Worm (Caenorhabditis elegans) whole organism, midembryonic: Measurements from ENCODE around the gene M01H9.3.
A peak's percentile ranks its signal among the peaks of the same experiment; 100 is the strongest.

Experiments used
- T22C8.4 ChIP-seq: fragments of 200-800 bp; sonication (Bioruptor generic); IDR thresholded peaks from 2 replicates; pipeline ENCODE4 v1.3.6; 2022; ENCODE audit warnings: missing genetic modification characterization, missing compliant biosample characterization
- cog-1 ChIP-seq: sonication (generic microtip); optimal IDR thresholded peaks from 2 replicates; lab custom pipeline; 2016; ENCODE audit warnings: missing genetic modification characterization, missing compliant biosample characterization
- flt-1 ChIP-seq: fragments of 200-800 bp; sonication (Bioruptor generic); IDR thresholded peaks from 2 replicates; pipeline ENCODE4 v1.3.6; 2022; ENCODE audit warnings: missing genetic modification characterization, missing compliant biosample characterization
- klf-2 ChIP-seq: fragments of 200-800 bp; sonication (Bioruptor generic); conservative IDR thresholded peaks from 2 replicates; pipeline ENCODE4 v1.3.6; 2022; ENCODE audit warnings: missing genetic modification reagents, missing genetic modification characterization, missing compliant biosample characterization
- med-1 ChIP-seq: sonication (generic microtip); optimal IDR thresholded peaks from 2 replicates; lab custom pipeline; 2017; ENCODE audit warnings: missing genetic modification characterization, mild to moderate bottlenecking, missing compliant biosample characterization, antibody characterized with exemption, missing genetic modification reagents; ENCODE audit not compliant: insufficient read depth
- ref-1 ChIP-seq: fragments of 200-800 bp; sonication (Bioruptor generic); conservative IDR thresholded peaks from 2 replicates; pipeline ENCODE4 v1.3.6; 2022; ENCODE audit warnings: missing genetic modification reagents, missing genetic modification characterization, missing compliant biosample characterization
- tab-1 ChIP-seq: fragments of 200-800 bp; sonication (Bioruptor generic); IDR thresholded peaks from 2 replicates; pipeline ENCODE4 v1.3.6; 2022; ENCODE audit warnings: missing genetic modification characterization, missing compliant biosample characterization
- ztf-23 ChIP-seq: fragments of 200-800 bp; sonication (Bioruptor generic); IDR thresholded peaks from 2 replicates; pipeline ENCODE4 v1.3.6; 2022; ENCODE audit warnings: missing genetic modification reagents, missing genetic modification characterization, missing compliant biosample characterization
- ztf-29 ChIP-seq: fragments of 200-800 bp; sonication (Bioruptor generic); IDR thresholded peaks from 2 replicates; pipeline ENCODE4 v1.3.6; 2022; ENCODE audit warnings: missing genetic modification reagents, missing genetic modification characterization, missing compliant biosample characterization

Gene M01H9.3

ce11 chrIV:4446884-4447283 lies 30.0 kb downstream of the M01H9.3 start:
- TF ChIP-seq klf-2 (GFP tag; lab: Robert Waterston, UW) (no peak), T22C8.4 (GFP tag; lab: Robert Waterston, UW) (peak; percentile 82), med-1 (GFP tag; lab: Kevin White, UChicago) (no peak), ref-1 (GFP tag; lab: Robert Waterston, UW) (no peak), ztf-23 (GFP tag; lab: Robert Waterston, UW) (no peak)

DNA sequence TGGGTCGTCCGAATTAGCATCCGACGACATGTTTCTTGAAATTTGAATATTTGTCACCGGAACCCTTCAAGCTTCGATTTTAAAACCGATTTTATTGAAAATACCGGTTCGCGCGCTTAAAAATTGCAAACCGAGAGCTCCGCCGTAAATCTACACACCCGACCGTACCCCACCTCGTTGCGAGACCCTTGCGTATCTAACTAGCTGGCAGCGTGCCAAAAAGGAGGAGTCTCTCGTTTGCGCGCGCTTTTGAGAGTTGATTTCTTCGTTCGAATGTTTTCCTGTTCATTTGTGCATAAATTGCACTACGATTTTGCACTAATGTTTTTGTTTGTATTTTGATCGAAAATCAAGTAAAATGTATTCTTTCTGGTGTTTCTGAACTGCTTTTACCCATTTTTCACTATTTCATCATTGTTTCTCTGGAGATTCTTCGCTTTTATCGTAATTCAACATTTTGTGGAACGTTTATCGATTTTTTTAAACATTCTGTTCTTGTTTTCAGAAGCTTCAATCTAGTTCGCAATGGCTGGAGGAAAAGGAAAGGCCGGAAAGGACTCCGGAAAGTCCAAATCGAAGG lies 31.1 kb downstream of the M01H9.3 start, which contains the start of the genes wapl-1 and htz-1:
wapl-1 (minus strand) TSS at position 30 of the 580 bp plus-strand sequence.
htz-1 (plus strand) TSS at position 506 of the 580 bp plus-strand sequence.
- TF ChIP-seq T22C8.4 (GFP tag; lab: Robert Waterston, UW) (no peak), klf-2 (GFP tag; lab: Robert Waterston, UW) (no peak), ztf-23 (GFP tag; lab: Robert Waterston, UW) (0 out of 2 replicates have a peak, but pooled peaks have one; percentile 54), ref-1 (GFP tag; lab: Robert Waterston, UW) (no peak), flt-1 (GFP tag; lab: Robert Waterston, UW) (peak; percentile 80), ztf-29 (GFP tag; lab: Robert Waterston, UW) (no peak), cog-1 (tag; lab: Kevin White, UChicago) (peak; percentile 32)

- no peak for TF ChIP-seq ztf-29 (GFP tag; lab: Robert Waterston, UW)
These were observed 35.8 kb downstream of the M01H9.3 start, which contains the start of gene fbxb-75 for ce11 chrIV:4441077-4441476. TSS of gene fbxb-75 (minus strand) at chrIV:4441177.

DNA sequence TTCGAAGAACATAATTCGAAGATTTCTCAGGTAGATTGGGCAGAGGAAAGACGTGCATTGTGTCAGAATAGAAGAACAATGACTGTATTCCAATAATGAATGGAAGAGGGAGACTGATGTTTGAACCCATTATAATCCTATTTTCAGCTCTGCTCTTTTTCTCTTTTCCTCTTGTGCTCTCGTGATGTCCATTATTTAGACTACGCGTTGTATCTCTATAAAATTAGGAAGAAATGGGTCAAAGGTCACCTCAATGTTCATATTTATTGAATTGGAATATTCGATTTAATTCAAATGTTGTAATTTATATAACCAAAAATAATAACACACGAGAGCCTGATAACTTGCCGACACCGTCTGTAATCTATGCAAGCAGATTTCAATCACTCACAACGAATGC lies 37.7 kb downstream of the M01H9.3 start, which contains the start of gene fbxb-74:
fbxb-74 (minus strand) TSS at position 101 of the 400 bp plus-strand sequence.
- no peak for TF ChIP-seq ztf-23 (GFP tag; lab: Robert Waterston, UW)

ce11 chrIV:4437825-4438224 lies 39.0 kb downstream of the M01H9.3 start:
- TF ChIP-seq tab-1 (GFP tag; lab: Robert Waterston, UW) (no peak), klf-2 (GFP tag; lab: Robert Waterston, UW) (no peak), med-1 (GFP tag; lab: Kevin White, UChicago) (no peak), cog-1 (tag; lab: Kevin White, UChicago) (no peak), ref-1 (GFP tag; lab: Robert Waterston, UW) (no peak), ztf-29 (GFP tag; lab: Robert Waterston, UW) (no peak), flt-1 (GFP tag; lab: Robert Waterston, UW) (no peak), ztf-23 (GFP tag; lab: Robert Waterston, UW) (no peak), T22C8.4 (GFP tag; lab: Robert Waterston, UW) (no peak)

- TF ChIP-seq med-1 (GFP tag; lab: Kevin White, UChicago) = no peak
- no peak for TF ChIP-seq flt-1 (GFP tag; lab: Robert Waterston, UW)
- no peak for TF ChIP-seq T22C8.4 (GFP tag; lab: Robert Waterston, UW)
- no peak for TF ChIP-seq tab-1 (GFP tag; lab: Robert Waterston, UW)
These were observed 42.3 kb downstream of the M01H9.3 start, which contains the start of the genes R08C7.8 and R08C7.4 for ce11 chrIV:4434441-4435084. TSS of gene R08C7.8 (minus strand) at chrIV:4434541. TSS of gene R08C7.4 (plus strand) at chrIV:4435034.

DNA sequence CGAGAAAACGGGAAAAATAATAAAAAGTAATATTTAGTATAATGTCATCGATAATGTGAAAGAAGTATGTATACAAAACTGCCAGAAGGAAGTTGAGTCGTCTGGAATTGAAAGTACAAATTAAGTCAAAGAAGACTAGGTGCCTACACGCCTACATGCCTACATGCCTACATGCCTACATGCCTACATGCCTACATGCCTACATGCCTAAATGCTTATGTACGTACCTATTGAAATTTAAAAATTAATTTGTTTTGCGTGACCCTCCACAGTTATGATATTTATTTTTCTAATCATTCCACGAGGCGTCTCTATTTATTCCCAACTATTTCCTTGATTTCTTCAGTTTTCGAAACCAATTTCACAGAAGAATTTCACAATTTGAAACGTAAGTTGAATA lies 47.0 kb downstream of the M01H9.3 start, which contains the start of the genes str-185 and R08C7.5:
str-185 (minus strand) TSS at position 101 of the 400 bp plus-strand sequence.
R08C7.5 (plus strand) TSS at position 329 of the 400 bp plus-strand sequence.
- no peak for TF ChIP-seq med-1 (GFP tag; lab: Kevin White, UChicago)
- TF ChIP-seq flt-1 (GFP tag; lab: Robert Waterston, UW) = no peak
- TF ChIP-seq klf-2 (GFP tag; lab: Robert Waterston, UW) = no peak
- no peak for TF ChIP-seq ztf-23 (GFP tag; lab: Robert Waterston, UW)
- no peak for TF ChIP-seq ref-1 (GFP tag; lab: Robert Waterston, UW)
- TF ChIP-seq ztf-29 (GFP tag; lab: Robert Waterston, UW) = no peak
- no peak for TF ChIP-seq T22C8.4 (GFP tag; lab: Robert Waterston, UW)
- no peak for TF ChIP-seq tab-1 (GFP tag; lab: Robert Waterston, UW)

DNA sequence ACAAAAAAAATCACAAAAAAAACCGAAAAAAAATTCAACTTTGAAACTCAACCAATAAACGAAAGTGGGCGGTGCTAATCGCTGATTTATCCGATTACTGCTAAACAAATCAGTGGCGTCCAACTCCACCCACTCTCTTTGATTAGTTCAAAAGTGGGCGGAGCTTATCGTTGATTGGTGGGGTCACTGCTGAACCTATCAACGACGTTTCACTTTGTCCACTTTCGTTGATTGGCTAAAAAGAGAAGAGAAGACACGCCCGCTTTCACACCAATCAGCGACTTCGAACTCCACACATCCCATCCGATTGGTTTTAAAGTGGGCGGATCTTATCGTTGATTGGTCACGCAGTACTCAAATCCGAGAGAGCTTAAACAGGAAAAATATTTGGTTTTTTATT lies 53.0 kb downstream of the M01H9.3 start:
- no peak for TF ChIP-seq med-1 (GFP tag; lab: Kevin White, UChicago)
- no peak for TF ChIP-seq klf-2 (GFP tag; lab: Robert Waterston, UW)
- no peak for TF ChIP-seq flt-1 (GFP tag; lab: Robert Waterston, UW)
- TF ChIP-seq T22C8.4 (GFP tag; lab: Robert Waterston, UW) = no peak
- TF ChIP-seq ref-1 (GFP tag; lab: Robert Waterston, UW) = no peak
- TF ChIP-seq tab-1 (GFP tag; lab: Robert Waterston, UW) = no peak
- TF ChIP-seq cog-1 (tag; lab: Kevin White, UChicago) = no peak
- no peak for TF ChIP-seq ztf-29 (GFP tag; lab: Robert Waterston, UW)
- no peak for TF ChIP-seq ztf-23 (GFP tag; lab: Robert Waterston, UW)

DNA sequence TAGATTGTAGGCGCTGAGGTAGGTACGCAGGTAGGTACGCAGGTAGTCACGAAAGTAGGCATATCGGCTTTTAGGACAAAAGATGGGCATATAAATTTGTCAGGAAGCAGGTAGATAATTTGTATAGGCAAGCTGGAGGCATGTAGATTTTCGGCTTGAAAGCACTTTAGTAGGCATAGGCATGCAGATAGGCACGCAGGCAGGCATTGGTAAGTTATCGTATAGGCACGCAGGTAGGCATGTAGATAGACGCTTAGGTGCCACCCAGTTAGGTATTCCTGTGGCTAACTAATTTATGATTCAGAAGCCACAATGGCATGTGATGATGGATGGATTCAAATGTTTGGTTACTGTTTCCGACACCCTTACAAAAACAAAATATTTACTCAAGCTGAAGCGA lies 53.8 kb downstream of the M01H9.3 start:
- TF ChIP-seq ztf-23 (GFP tag; lab: Robert Waterston, UW) = no peak
- no peak for TF ChIP-seq med-1 (GFP tag; lab: Kevin White, UChicago)

DNA sequence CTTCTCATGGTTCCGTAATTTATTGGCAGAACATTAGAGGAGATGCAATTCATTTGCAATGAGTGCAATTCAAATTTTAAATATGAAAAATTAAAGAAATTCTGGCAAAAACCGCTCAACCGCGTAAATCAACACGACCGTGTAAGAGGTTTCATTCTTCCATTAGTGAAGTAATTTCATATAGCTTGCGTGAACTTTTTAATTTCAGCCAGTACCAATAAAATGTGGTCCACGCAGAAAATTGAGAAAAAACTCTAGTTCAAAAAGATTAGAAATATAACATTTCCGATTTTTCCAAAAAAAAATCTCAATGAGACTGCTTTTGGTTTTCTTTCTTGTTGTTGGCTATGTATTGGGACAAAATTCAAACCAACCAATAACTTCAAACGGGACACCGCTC lies 54.8 kb downstream of the M01H9.3 start, which contains the start of gene clec-175:
clec-175 (plus strand) TSS at position 301 of the 400 bp plus-strand sequence.
- TF ChIP-seq ref-1 (GFP tag; lab: Robert Waterston, UW) (no peak), ztf-23 (GFP tag; lab: Robert Waterston, UW) (no peak), ztf-29 (GFP tag; lab: Robert Waterston, UW) (no peak), tab-1 (GFP tag; lab: Robert Waterston, UW) (no peak), cog-1 (tag; lab: Kevin White, UChicago) (no peak), flt-1 (GFP tag; lab: Robert Waterston, UW) (no peak), klf-2 (GFP tag; lab: Robert Waterston, UW) (no peak), med-1 (GFP tag; lab: Kevin White, UChicago) (no peak), T22C8.4 (GFP tag; lab: Robert Waterston, UW) (no peak)
